Worm (Caenorhabditis elegans): ENCODE results near the gene arrd-9.
"Not testable (repeated sequence)": the region's sequence is repeated elsewhere in the genome, so short reads cannot be mapped to it uniquely, and the experiment has no call there.

- TF ChIP-seq fkh-2 (tag; optimal IDR thresholded peaks at IDR 0.05); fkh-10 (GFP tag; optimal IDR thresholded peaks at IDR 0.05); ceh-82 (tag; optimal IDR thresholded peaks at IDR 0.05): not testable (repeated sequence)
Observed at ce11 chrII:12441164-12441563, 39.5 kb downstream of the arrd-9 start, which contains the start of gene Y57A10C.10.
